2 fruit fly cellular contexts compared by ENCODE assay signal in genomic region chr2L:732105-732504, dm6.
TF ChIP-seq lines count a peak whose summit lies in the region.

No protein-coding gene starts in this region.

TF ChIP-seq in whole organism, prepupa, 60 proteins besides CTCF, POLR2A, EP300 and RAD21:
- TF ChIP-seq Hr38 (GFP tag; optimal IDR thresholded peaks at IDR 0.05; lab: Kevin White, UChicago) (no peak), CG6163 (GFP tag; IDR thresholded peaks at IDR 0.05; lab: Robert Waterston, UW) (no peak), Gug (GFP tag; IDR thresholded peaks at IDR 0.05; lab: Robert Waterston, UW) (no peak), Eip78C (GFP tag; lab: Kevin White, UChicago) (peak; percentile 55), dac (GFP tag; optimal IDR thresholded peaks at IDR 0.05; lab: Kevin White, UChicago) (no peak)

TF ChIP-seq in whole organism, pupa, 21 proteins besides CTCF, POLR2A, EP300 and RAD21:
- TF ChIP-seq CG9948 (tag; optimal IDR thresholded peaks at IDR 0.05; lab: Kevin White, UChicago) (no peak), CG8301 (tag; optimal IDR thresholded peaks at IDR 0.05; lab: Kevin White, UChicago) (peak; percentile 36), EcR (GFP tag; optimal IDR thresholded peaks at IDR 0.05; lab: Kevin White, UChicago) (no peak), CG8159 (tag; optimal IDR thresholded peaks at IDR 0.05; lab: Kevin White, UChicago) (no peak), CG14655 (GFP tag; optimal IDR thresholded peaks at IDR 0.05; lab: Kevin White, UChicago) (peak; percentile 51), CG4496 (GFP tag; IDR thresholded peaks at IDR 0.05; lab: Robert Waterston, UW) (no peak), Pif1B (GFP tag; optimal IDR thresholded peaks at IDR 0.05; lab: Kevin White, UChicago) (no peak), Snoo (tag; optimal IDR thresholded peaks at IDR 0.05; lab: Kevin White, UChicago) (no peak), CG12605 (GFP tag; IDR thresholded peaks at IDR 0.05; lab: Robert Waterston, UW) (no peak), CG13204 (GFP tag; optimal IDR thresholded peaks at IDR 0.05; lab: Kevin White, UChicago) (no peak), Pif1A (GFP tag; optimal IDR thresholded peaks at IDR 0.05; lab: Kevin White, UChicago) (no peak), rn (GFP tag; IDR thresholded peaks at IDR 0.05; lab: Robert Waterston, UW) (no peak)
